Worm (Caenorhabditis elegans) whole organism, young adult: ENCODE measurements around the gene phyh-1.

Experiments
- C17E4.6 ChIP-seq: fragments of 200-800 bp; sonication (Bioruptor generic); IDR thresholded peaks from 2 replicates; pipeline ENCODE4 v1.3.6; 2022; ENCODE audit warnings: missing genetic modification reagents, missing genetic modification characterization, missing compliant biosample characterization
- F10E7.11 ChIP-seq: sonication (generic microtip); optimal IDR thresholded peaks from 2 replicates; lab custom pipeline; 2017; ENCODE audit warnings: mild to moderate bottlenecking, missing genetic modification characterization, moderate library complexity, missing compliant biosample characterization
- F22D6.2 ChIP-seq: sonication (generic microtip); optimal IDR thresholded peaks from 2 replicates; lab custom pipeline; 2016; ENCODE audit warnings: mild to moderate bottlenecking, missing genetic modification characterization, missing compliant biosample characterization
- F33H1.4 ChIP-seq: fragments of 200-800 bp; sonication (Bioruptor generic); IDR thresholded peaks from 2 replicates; pipeline ENCODE4 v1.3.6; 2022; ENCODE audit warnings: missing genetic modification reagents, missing genetic modification characterization, missing compliant biosample characterization
- F39B2.1 ChIP-seq: fragments of 200-800 bp; sonication (Bioruptor generic); IDR thresholded peaks from 2 replicates; pipeline ENCODE4 v1.3.6; 2022; ENCODE audit warnings: missing genetic modification reagents, missing genetic modification characterization, missing compliant biosample characterization
- F55B11.4 ChIP-seq: sonication (generic microtip); optimal IDR thresholded peaks from 2 replicates; lab custom pipeline; 2016; ENCODE audit warnings: missing compliant biosample characterization, missing genetic modification characterization, borderline replicate concordance; ENCODE audit not compliant: insufficient read depth
- F57A8.1 ChIP-seq: fragments of 200-800 bp; sonication (Bioruptor generic); optimal IDR thresholded peaks from 2 replicates; lab custom pipeline; 2018; ENCODE audit warnings: mild to moderate bottlenecking, missing genetic modification characterization, moderate library complexity, missing compliant biosample characterization
- F57C9.4 ChIP-seq: sonication (generic microtip); optimal IDR thresholded peaks from 2 replicates; lab custom pipeline; 2017; ENCODE audit warnings: mild to moderate bottlenecking, missing genetic modification characterization, missing compliant biosample characterization
- K11D2.4 ChIP-seq: fragments of 200-800 bp; sonication (Bioruptor generic); IDR thresholded peaks from 2 replicates; pipeline ENCODE4 v1.3.6; 2022; ENCODE audit warnings: missing genetic modification reagents, missing genetic modification characterization, missing compliant biosample characterization
- T07F8.4 ChIP-seq: sonication (generic microtip); optimal IDR thresholded peaks from 2 replicates; lab custom pipeline; 2016; ENCODE audit warnings: mild to moderate bottlenecking, missing genetic modification characterization, moderate library complexity, missing compliant biosample characterization
- T26A5.8 ChIP-seq: sonication (generic microtip); optimal IDR thresholded peaks from 2 replicates; lab custom pipeline; 2016; ENCODE audit warnings: missing genetic modification characterization, missing compliant biosample characterization
- Y53F4B.3 ChIP-seq: fragments of 200-800 bp; sonication (Bioruptor generic); IDR thresholded peaks from 2 replicates; pipeline ENCODE4 v1.3.6; 2022; ENCODE audit warnings: missing genetic modification reagents, missing genetic modification characterization, missing compliant biosample characterization
- Y67H2A.10 ChIP-seq: fragments of 200-800 bp; sonication (Bioruptor generic); conservative IDR thresholded peaks from 2 replicates; pipeline ENCODE4 v1.3.6; 2022; ENCODE audit warnings: missing genetic modification reagents, missing genetic modification characterization, missing compliant biosample characterization
- Y95B8A.8 ChIP-seq: fragments of 200-800 bp; sonication (Bioruptor generic); IDR thresholded peaks from 2 replicates; pipeline ENCODE4 v1.3.6; 2022; ENCODE audit warnings: missing genetic modification reagents, missing genetic modification characterization, missing compliant biosample characterization
- ZK185.1 ChIP-seq: sonication (generic microtip); optimal IDR thresholded peaks from 2 replicates; lab custom pipeline; 2016; ENCODE audit warnings: mild to moderate bottlenecking, missing genetic modification characterization, missing compliant biosample characterization; ENCODE audit not compliant: poor library complexity, severe bottlenecking
- bed-2 ChIP-seq: fragments of 200-800 bp; sonication (Bioruptor generic); IDR thresholded peaks from 2 replicates; pipeline ENCODE4 v1.3.6; 2022; ENCODE audit warnings: missing genetic modification reagents, missing genetic modification characterization, missing compliant biosample characterization
- cebp-2 ChIP-seq: fragments of 200-800 bp; sonication (Bioruptor generic); IDR thresholded peaks from 2 replicates; pipeline ENCODE4 v1.3.6; 2022; ENCODE audit warnings: missing genetic modification characterization, missing compliant biosample characterization
- ceh-40 ChIP-seq: fragments of 200-800 bp; sonication (Bioruptor generic); IDR thresholded peaks from 2 replicates; pipeline ENCODE4 v1.3.6; 2022; ENCODE audit warnings: missing genetic modification characterization, missing compliant biosample characterization
- ceh-91 ChIP-seq: fragments of 200-800 bp; sonication (Bioruptor generic); IDR thresholded peaks from 2 replicates; pipeline ENCODE4 v1.3.6; 2022; ENCODE audit warnings: missing genetic modification reagents, missing genetic modification characterization, missing compliant biosample characterization
- die-1 ChIP-seq: sonication (generic microtip); optimal IDR thresholded peaks from 2 replicates; lab custom pipeline; 2016; ENCODE audit warnings: missing genotype, mild to moderate bottlenecking, missing genetic modification characterization, missing compliant biosample characterization
- dox-1 ChIP-seq: fragments of 200-800 bp; sonication (Bioruptor generic); IDR thresholded peaks from 2 replicates; pipeline ENCODE4 v1.3.6; 2022; ENCODE audit warnings: missing genetic modification reagents, missing genetic modification characterization, missing compliant biosample characterization
- efl-1 ChIP-seq: fragments of 150-350 bp; optimal IDR thresholded peaks from 2 replicates; lab custom pipeline; 2014; ENCODE audit warnings: missing biosample characterization, missing genetic modification reagents, missing genetic modification characterization
- ekl-4 ChIP-seq: fragments of 200-800 bp; sonication (Bioruptor generic); IDR thresholded peaks from 2 replicates; pipeline ENCODE4 v1.3.6; 2022; ENCODE audit warnings: missing genetic modification reagents, missing genetic modification characterization, missing compliant biosample characterization
- him-1 ChIP-seq: sonication (generic microtip); optimal IDR thresholded peaks from 2 replicates; lab custom pipeline; 2016; ENCODE audit warnings: missing genotype, missing genetic modification reagents, missing genetic modification characterization, missing compliant biosample characterization
- hrde-1 ChIP-seq: sonication (generic microtip); optimal IDR thresholded peaks from 2 replicates; lab custom pipeline; 2016; ENCODE audit warnings: missing genetic modification characterization, mild to moderate bottlenecking, missing compliant biosample characterization, moderate library complexity, missing genotype, missing genetic modification reagents, borderline replicate concordance
- let-526 ChIP-seq: fragments of 200-800 bp; sonication (Bioruptor generic); IDR thresholded peaks from 2 replicates; pipeline ENCODE4 v1.3.6; 2022; ENCODE audit warnings: missing genetic modification reagents, missing genetic modification characterization, missing compliant biosample characterization
- lin-35 ChIP-seq, 3 experiments: fragments of 150-350 bp in 2 of 3; sonication (generic microtip) in 1 of 3; optimal IDR thresholded peaks; 2 replicates each; lab custom pipeline; 2014 to 2018; ENCODE audit warnings: missing biosample characterization in 3 of 3, missing genetic modification characterization in 3 of 3, missing genetic modification reagents in 3 of 3
- lin-54 ChIP-seq: fragments of 200-800 bp; sonication (Bioruptor generic); optimal IDR thresholded peaks from 2 replicates; lab custom pipeline; 2018; ENCODE audit warnings: mild to moderate bottlenecking, missing genetic modification characterization, missing compliant biosample characterization
- lir-1 ChIP-seq: fragments of 200-800 bp; sonication (Bioruptor generic); conservative IDR thresholded peaks from 2 replicates; pipeline ENCODE4 v1.3.6; 2022; ENCODE audit warnings: missing genetic modification reagents, missing genetic modification characterization, missing compliant biosample characterization
- lsl-1 ChIP-seq: fragments of 200-800 bp; sonication (Bioruptor generic); optimal IDR thresholded peaks from 2 replicates; lab custom pipeline; 2018; ENCODE audit warnings: mild to moderate bottlenecking, missing genetic modification characterization, moderate library complexity, missing compliant biosample characterization
- lsy-27 ChIP-seq: sonication (generic microtip); optimal IDR thresholded peaks from 2 replicates; lab custom pipeline; 2017; ENCODE audit warnings: missing genetic modification characterization, mild to moderate bottlenecking, missing compliant biosample characterization, antibody characterized with exemption, missing genotype, borderline replicate concordance; ENCODE audit not compliant: insufficient read depth
- mcd-1 ChIP-seq: fragments of 200-800 bp; sonication (Bioruptor generic); IDR thresholded peaks from 2 replicates; pipeline ENCODE4 v1.3.6; 2022; ENCODE audit warnings: missing genetic modification reagents, missing genetic modification characterization, missing compliant biosample characterization
- nhr-120 ChIP-seq: fragments of 200-800 bp; sonication (Bioruptor generic); IDR thresholded peaks from 2 replicates; pipeline ENCODE4 v1.3.6; 2022; ENCODE audit warnings: missing genetic modification characterization, missing compliant biosample characterization
- nhr-179 ChIP-seq: sonication (generic microtip); optimal IDR thresholded peaks from 2 replicates; lab custom pipeline; 2016; ENCODE audit warnings: mild to moderate bottlenecking, missing genetic modification characterization, missing compliant biosample characterization
- nhr-80 ChIP-seq: sonication (generic microtip); optimal IDR thresholded peaks from 2 replicates; lab custom pipeline; 2016; ENCODE audit warnings: missing genetic modification characterization, missing compliant biosample characterization
- rpc-1 ChIP-seq, 2 experiments: fragments of 150-350 bp in 1 of 2; sonication (generic microtip) in 1 of 2; optimal IDR thresholded peaks; 2 replicates each; lab custom pipeline; 2014 to 2018; ENCODE audit warnings: missing biosample characterization in 1 of 2, missing genetic modification characterization in 1 of 2, missing genetic modification reagents in 1 of 2, missing genotype in 1 of 2
- snpc-1.1 ChIP-seq: sonication (generic microtip); optimal IDR thresholded peaks from 2 replicates; lab custom pipeline; 2017; ENCODE audit warnings: missing genetic modification characterization, mild to moderate bottlenecking, missing compliant biosample characterization, antibody characterized with exemption, moderate library complexity, missing genotype, missing genetic modification reagents; ENCODE audit not compliant: insufficient read depth
- snpc-3.4 ChIP-seq: sonication (generic microtip); optimal IDR thresholded peaks from 2 replicates; lab custom pipeline; 2017; ENCODE audit warnings: missing genetic modification characterization, mild to moderate bottlenecking, missing compliant biosample characterization, antibody characterized with exemption, moderate library complexity, missing genotype, missing genetic modification reagents
- snpc-4 ChIP-seq, 5 experiments: fragments of 150-350 bp in 1 of 5; sonication (generic microtip) in 4 of 5; optimal IDR thresholded peaks; 2 replicates each; lab custom pipeline; 2014 to 2018; ENCODE audit warnings: missing genetic modification characterization in 5 of 5, missing biosample characterization in 3 of 5, antibody characterized with exemption in 2 of 5, mild to moderate bottlenecking in 2 of 5, missing compliant biosample characterization in 2 of 5, missing genotype in 2 of 5, moderate library complexity in 2 of 5, missing genetic modification reagents in 1 of 5
- somi-1 ChIP-seq: fragments of 200-800 bp; sonication (Bioruptor generic); optimal IDR thresholded peaks from 2 replicates; lab custom pipeline; 2018; ENCODE audit warnings: mild to moderate bottlenecking, missing genetic modification characterization, missing compliant biosample characterization
- tlf-1 ChIP-seq: fragments of 200-800 bp; sonication (Bioruptor generic); optimal IDR thresholded peaks from 2 replicates; lab custom pipeline; 2018; ENCODE audit warnings: mild to moderate bottlenecking, missing genetic modification characterization, missing compliant biosample characterization
- unc-62 ChIP-seq: fragments of 150-350 bp; optimal IDR thresholded peaks from 2 replicates; lab custom pipeline; 2014; ENCODE audit warnings: missing biosample characterization, missing genetic modification reagents, missing genetic modification characterization
- zim-3 ChIP-seq: sonication (generic microtip); optimal IDR thresholded peaks from 2 replicates; lab custom pipeline; 2017; ENCODE audit warnings: mild to moderate bottlenecking, missing genetic modification characterization, moderate library complexity, missing compliant biosample characterization
- ztf-22 ChIP-seq: fragments of 200-800 bp; sonication (Bioruptor generic); optimal IDR thresholded peaks from 2 replicates; lab custom pipeline; 2018; ENCODE audit warnings: mild to moderate bottlenecking, missing genetic modification characterization, moderate library complexity, missing compliant biosample characterization
- ztf-28 ChIP-seq: fragments of 200-800 bp; sonication (Bioruptor generic); IDR thresholded peaks from 2 replicates; pipeline ENCODE4 v1.3.6; 2022; ENCODE audit warnings: missing genetic modification reagents, missing genetic modification characterization, missing compliant biosample characterization

Gene phyh-1

DNA sequence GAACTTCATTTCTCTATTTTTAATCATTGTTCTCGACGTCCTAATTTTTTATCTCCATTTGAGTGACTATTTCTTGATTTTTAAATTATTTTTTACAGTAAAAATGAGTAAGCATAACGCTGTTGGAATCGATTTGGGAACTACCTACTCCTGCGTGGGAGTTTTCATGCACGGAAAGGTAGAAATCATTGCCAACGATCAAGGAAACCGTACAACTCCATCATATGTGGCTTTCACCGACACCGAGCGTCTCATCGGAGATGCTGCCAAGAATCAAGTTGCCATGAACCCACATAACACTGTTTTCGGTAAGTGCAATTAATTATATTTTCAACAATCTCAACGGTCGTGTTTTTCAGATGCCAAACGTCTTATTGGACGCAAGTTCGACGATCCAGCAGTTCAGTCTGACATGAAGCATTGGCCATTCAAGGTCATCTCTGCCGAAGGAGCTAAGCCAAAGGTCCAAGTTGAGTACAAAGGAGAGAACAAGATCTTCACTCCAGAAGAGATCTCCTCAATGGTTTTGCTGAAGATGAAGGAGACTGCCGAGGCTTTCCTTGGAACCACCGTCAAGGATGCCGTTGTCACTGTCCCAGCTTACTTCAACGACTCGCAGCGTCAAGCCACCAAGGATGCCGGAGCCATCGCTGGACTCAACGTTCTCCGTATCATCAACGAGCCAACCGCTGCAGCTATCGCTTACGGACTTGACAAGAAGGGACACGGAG is 19.8 kb upstream of the phyh-1 start, which contains the start of gene hsp-1 (continued):
- no peak; the same call in 1 of the 2 replicates for TF ChIP-seq ekl-4 (GFP tag; lab: Robert Waterston, UW)
- peak; percentile 1 for TF ChIP-seq lin-54
- no peak for TF ChIP-seq ceh-91
- TF ChIP-seq snpc-1.1 (tag; lab: Kevin White, UChicago) = no peak
- TF ChIP-seq F39B2.1 (GFP tag; lab: Robert Waterston, UW) = peak; percentile 33; the same call in 1 of the 2 replicates
- TF ChIP-seq unc-62 (GFP tag; lab: Kevin White, UChicago) = no peak
- TF ChIP-seq F55B11.4 (tag; lab: Kevin White, UChicago) = peak; percentile 12
- TF ChIP-seq lsy-27 (tag; lab: Kevin White, UChicago) = no peak
- TF ChIP-seq snpc-3.4 (tag; lab: Kevin White, UChicago) = no peak
- TF ChIP-seq cebp-2 (GFP tag; lab: Robert Waterston, UW) = 0 out of 2 replicates have a peak, but pooled peaks have one; percentile 48
- TF ChIP-seq F57C9.4 (tag; lab: Kevin White, UChicago) = no peak
- no peak for TF ChIP-seq nhr-80 (tag; lab: Kevin White, UChicago)
- TF ChIP-seq tlf-1 (GFP tag; lab: Kevin White, UChicago) = no peak
- no peak for TF ChIP-seq rpc-1 (optimal IDR thresholded peaks at IDR 0.05; lab: Kevin White, UChicago)
- no peak for TF ChIP-seq rpc-1 (tag; optimal IDR thresholded peaks at IDR 0.05; lab: Kevin White, UChicago)
- 0 out of 2 replicates have a peak, but pooled peaks have one; percentile 66 for TF ChIP-seq Y95B8A.8 (GFP tag; lab: Robert Waterston, UW)
- TF ChIP-seq F57A8.1 (GFP tag; lab: Kevin White, UChicago) = no peak
- no peak for TF ChIP-seq lin-35 (GFP tag; optimal IDR thresholded peaks at IDR 0.05; lab: Kevin White, UChicago)
- TF ChIP-seq F33H1.4 = no peak
- TF ChIP-seq zim-3 (tag; lab: Kevin White, UChicago) = no peak
- TF ChIP-seq him-1 (tag; lab: Kevin White, UChicago) = no peak
- no peak for TF ChIP-seq die-1
- TF ChIP-seq ZK185.1 = peak; percentile 45
- TF ChIP-seq F10E7.11 (tag; lab: Kevin White, UChicago) = no peak
- TF ChIP-seq mcd-1 = no peak; the same call in 1 of the 2 replicates
- TF ChIP-seq hrde-1 (tag; lab: Kevin White, UChicago) = no peak
- peak; percentile 48 for TF ChIP-seq dox-1 (GFP tag; lab: Robert Waterston, UW)
- no peak for TF ChIP-seq T26A5.8 (tag; lab: Kevin White, UChicago)
- TF ChIP-seq ztf-22 (GFP tag; lab: Kevin White, UChicago) = no peak
- TF ChIP-seq let-526 (GFP tag; lab: Robert Waterston, UW) = no peak
- TF ChIP-seq K11D2.4 (GFP tag; lab: Robert Waterston, UW) = no peak
- TF ChIP-seq efl-1 (GFP tag; lab: Kevin White, UChicago) = no peak
- no peak for TF ChIP-seq nhr-120 (GFP tag; lab: Robert Waterston, UW)
- TF ChIP-seq somi-1 (GFP tag; lab: Kevin White, UChicago) = no peak
- peak; percentile 78; the same call in 1 of the 2 replicates for TF ChIP-seq ceh-40
- no peak for TF ChIP-seq lir-1 (GFP tag; lab: Robert Waterston, UW)
- TF ChIP-seq lsl-1 = peak; percentile 4
- TF ChIP-seq C17E4.6 (GFP tag; lab: Robert Waterston, UW) = no peak
- TF ChIP-seq Y53F4B.3 (GFP tag; lab: Robert Waterston, UW) = no peak
- TF ChIP-seq F22D6.2 (tag; lab: Kevin White, UChicago) = no peak
- no peak for TF ChIP-seq bed-2
- TF ChIP-seq Y67H2A.10 (GFP tag; lab: Robert Waterston, UW) = no peak
- no peak for TF ChIP-seq ztf-28 (GFP tag; lab: Robert Waterston, UW)
- TF ChIP-seq T07F8.4 = no peak
- TF ChIP-seq nhr-179 (tag; lab: Kevin White, UChicago) = no peak
- no peak for TF ChIP-seq snpc-4 (GFP tag; optimal IDR thresholded peaks at IDR 0.05; lab: Kevin White, UChicago)
- TF ChIP-seq snpc-4 (tag; optimal IDR thresholded peaks at IDR 0.05; lab: Kevin White, UChicago) = peak in 1 of 4 experiments; percentile 33
